Fruit fly (Drosophila melanogaster) whole organism, embryonic: ENCODE data around the gene CG8952.
A peak's percentile ranks its signal among the peaks of the same experiment; 100 is the strongest.

Source experiments
- Bdp1 ChIP-seq: fragments of 200-800 bp; sonication (Bioruptor generic); optimal IDR thresholded peaks from 3 replicates; lab custom pipeline; 2016; ENCODE audit warnings: missing biosample characterization, missing genetic modification characterization
- CG10267 ChIP-seq: fragments of 200-800 bp; sonication (Bioruptor generic); optimal IDR thresholded peaks from 2 replicates; lab custom pipeline; 2018; ENCODE audit warnings: missing biosample characterization, mild to moderate bottlenecking, missing genetic modification characterization, moderate library complexity
- CG10274 ChIP-seq: fragments of 200-800 bp; sonication (Bioruptor generic); optimal IDR thresholded peaks from 3 replicates; lab custom pipeline; 2017; ENCODE audit warnings: missing biosample characterization, mild to moderate bottlenecking, missing genetic modification characterization
- CG12236 ChIP-seq: fragments of 200-800 bp; sonication (Bioruptor generic); optimal IDR thresholded peaks from 2 replicates; lab custom pipeline; 2016; ENCODE audit warnings: missing biosample characterization, missing genetic modification characterization
- CG15269 ChIP-seq: fragments of 200-800 bp; sonication (Bioruptor generic); optimal IDR thresholded peaks from 2 replicates; lab custom pipeline; 2018; ENCODE audit warnings: missing biosample characterization, mild to moderate bottlenecking, missing genetic modification characterization, moderate library complexity
- CG15696 ChIP-seq: fragments of 200-800 bp; sonication (Bioruptor generic); optimal IDR thresholded peaks from 2 replicates; lab custom pipeline; 2019; ENCODE audit warnings: missing biosample characterization, mild to moderate bottlenecking, missing genetic modification characterization, moderate library complexity
- CG1603 ChIP-seq: fragments of 200-800 bp; sonication (Bioruptor generic); optimal IDR thresholded peaks from 2 replicates; lab custom pipeline; 2019; ENCODE audit warnings: missing biosample characterization, mild to moderate bottlenecking, missing genetic modification characterization, moderate library complexity
- CG17186 ChIP-seq: fragments of 200-800 bp; sonication (Bioruptor generic); optimal IDR thresholded peaks from 3 replicates; lab custom pipeline; 2017; ENCODE audit warnings: missing biosample characterization, missing genetic modification reagents, missing genetic modification characterization
- CG17829 ChIP-seq: fragments of 200-800 bp; optimal IDR thresholded peaks from 2 replicates; lab custom pipeline; 2019; ENCODE audit warnings: missing biosample characterization, mild to moderate bottlenecking, missing genetic modification characterization, moderate library complexity
- CG2116 ChIP-seq: fragments of 200-800 bp; sonication (Bioruptor generic); optimal IDR thresholded peaks from 3 replicates; lab custom pipeline; 2018; ENCODE audit warnings: missing biosample characterization, mild to moderate bottlenecking, missing genetic modification characterization
- CG31441 ChIP-seq: fragments of 200-800 bp; sonication (Bioruptor generic); IDR thresholded peaks from 2 replicates; pipeline ENCODE4 v1.3.6; 2022; ENCODE audit warnings: missing biosample characterization, missing genetic modification characterization
- CG33213 ChIP-seq: fragments of 200-800 bp; sonication (Bioruptor generic); optimal IDR thresholded peaks from 3 replicates; lab custom pipeline; 2016; ENCODE audit warnings: missing biosample characterization, missing genetic modification characterization
- CG3995 ChIP-seq: fragments of 200-800 bp; sonication (Bioruptor generic); optimal IDR thresholded peaks from 3 replicates; lab custom pipeline; 2016; ENCODE audit warnings: missing biosample characterization, missing genetic modification characterization
- CG8388 ChIP-seq: fragments of 200-800 bp; sonication (Bioruptor generic); optimal IDR thresholded peaks from 2 replicates; lab custom pipeline; 2019; ENCODE audit warnings: missing biosample characterization, mild to moderate bottlenecking, missing genetic modification characterization, moderate library complexity
- CG9437 ChIP-seq: fragments of 200-800 bp; sonication (Bioruptor generic); optimal IDR thresholded peaks from 2 replicates; lab custom pipeline; 2018; ENCODE audit warnings: missing biosample characterization, mild to moderate bottlenecking, missing genetic modification characterization
- CG9609 ChIP-seq: fragments of 200-800 bp; sonication (Bioruptor generic); optimal IDR thresholded peaks from 3 replicates; lab custom pipeline; 2016; ENCODE audit warnings: missing biosample characterization, missing genetic modification characterization
- CG9817 ChIP-seq: fragments of 200-800 bp; sonication (Bioruptor generic); optimal IDR thresholded peaks from 2 replicates; lab custom pipeline; 2018; ENCODE audit warnings: missing biosample characterization, mild to moderate bottlenecking, missing genetic modification characterization, moderate library complexity
- CG9876 ChIP-seq: fragments of 200-800 bp; sonication (Bioruptor generic); optimal IDR thresholded peaks from 2 replicates; lab custom pipeline; 2016; ENCODE audit warnings: missing biosample characterization, missing genetic modification characterization
- CHES-1-like ChIP-seq: fragments of 200-800 bp; sonication (Bioruptor generic); optimal IDR thresholded peaks from 2 replicates; lab custom pipeline; 2016; ENCODE audit warnings: missing biosample characterization, missing genetic modification characterization
- Doc3 ChIP-seq: fragments of 200-800 bp; sonication (Bioruptor generic); IDR thresholded peaks from 3 replicates; pipeline ENCODE4 v1.3.6; 2022; ENCODE audit warnings: missing biosample characterization, missing genetic modification characterization; ENCODE audit not compliant: partially characterized antibody
- Elba2 ChIP-seq: fragments of 200-800 bp; sonication (Bioruptor generic); optimal IDR thresholded peaks from 3 replicates; lab custom pipeline; 2016; ENCODE audit warnings: missing biosample characterization, missing genetic modification characterization
- Fer2 ChIP-seq: fragments of 200-800 bp; sonication (Bioruptor generic); optimal IDR thresholded peaks from 2 replicates; lab custom pipeline; 2018; ENCODE audit warnings: missing biosample characterization, mild to moderate bottlenecking, missing genetic modification characterization, moderate library complexity
- HLH4C ChIP-seq: fragments of 200-800 bp; sonication (Bioruptor generic); IDR thresholded peaks from 3 replicates; pipeline ENCODE4 v1.3.6; 2022; ENCODE audit warnings: missing biosample characterization, missing genetic modification characterization; ENCODE audit not compliant: partially characterized antibody
- Mad ChIP-seq: fragments of 200-800 bp; sonication (Bioruptor generic); optimal IDR thresholded peaks from 2 replicates; lab custom pipeline; 2016; ENCODE audit warnings: missing biosample characterization, missing genetic modification characterization
- NfI ChIP-seq: fragments of 200-800 bp; sonication (Bioruptor generic); optimal IDR thresholded peaks from 3 replicates; lab custom pipeline; 2018; ENCODE audit warnings: missing biosample characterization, mild to moderate bottlenecking, missing genetic modification characterization, moderate library complexity
- Side ChIP-seq: fragments of 200-800 bp; sonication (Bioruptor generic); optimal IDR thresholded peaks from 2 replicates; lab custom pipeline; 2016; ENCODE audit warnings: missing biosample characterization, missing genetic modification characterization
- YL-1 ChIP-seq: fragments of 200-800 bp; sonication (Bioruptor generic); optimal IDR thresholded peaks from 3 replicates; lab custom pipeline; 2017; ENCODE audit warnings: missing biosample characterization, mild to moderate bottlenecking, missing genetic modification characterization
- ash1 ChIP-seq: fragments of 200-800 bp; sonication (Bioruptor generic); optimal IDR thresholded peaks from 2 replicates; lab custom pipeline; 2018; ENCODE audit warnings: missing biosample characterization, mild to moderate bottlenecking, missing genetic modification characterization
- br ChIP-seq: fragments of >200 bp; optimal IDR thresholded peaks from 2 replicates; lab custom pipeline; 2017
- bsh ChIP-seq, 2 experiments: fragments of 200-800 bp; sonication (Bioruptor generic); optimal IDR thresholded peaks; 2 replicates each; lab custom pipeline; 2017 to 2018; ENCODE audit warnings: mild to moderate bottlenecking in 2 of 2, missing biosample characterization in 2 of 2, missing genetic modification characterization in 2 of 2, moderate library complexity in 1 of 2
- cas ChIP-seq: fragments of 200-800 bp; sonication (Bioruptor generic); IDR thresholded peaks from 2 replicates; pipeline ENCODE4 v1.3.6; 2022; ENCODE audit warnings: missing biosample characterization, missing genetic modification characterization
- chif ChIP-seq, 2 experiments: fragments of 200-800 bp; sonication (Bioruptor generic); optimal IDR thresholded peaks; 3 replicates each; lab custom pipeline; 2016; ENCODE audit warnings: missing biosample characterization in 2 of 2, missing genetic modification characterization in 2 of 2
- crp ChIP-seq, 2 experiments: fragments of 200-800 bp; sonication (Bioruptor generic); optimal IDR thresholded peaks; 2 replicates in 1 of 2; 3 replicates in 1 of 2; lab custom pipeline; 2017; ENCODE audit warnings: missing biosample characterization in 2 of 2, missing genetic modification characterization in 2 of 2, mild to moderate bottlenecking in 1 of 2, moderate library complexity in 1 of 2
- dimm ChIP-seq: fragments of 200-800 bp; sonication (Bioruptor generic); IDR thresholded peaks from 2 replicates; pipeline ENCODE4 v1.3.6; 2022; ENCODE audit warnings: missing biosample characterization, missing genetic modification characterization
- dpn ChIP-seq, 2 experiments: fragments of 200-800 bp; sonication (Bioruptor generic); optimal IDR thresholded peaks; 3 replicates each; lab custom pipeline; 2016; ENCODE audit warnings: missing biosample characterization in 2 of 2, missing genetic modification characterization in 2 of 2
- en ChIP-seq: fragments of 200-800 bp; sonication (Bioruptor generic); optimal IDR thresholded peaks from 2 replicates; lab custom pipeline; 2016; ENCODE audit warnings: missing biosample characterization, missing genetic modification characterization
- fu2 ChIP-seq: fragments of 200-800 bp; sonication (Bioruptor generic); optimal IDR thresholded peaks from 2 replicates; lab custom pipeline; 2016; ENCODE audit warnings: missing biosample characterization, missing genetic modification characterization
- hb ChIP-seq: fragments of 200-800 bp; sonication (Bioruptor generic); IDR thresholded peaks from 3 replicates; pipeline ENCODE4 v1.3.6; 2022; ENCODE audit warnings: missing biosample characterization, missing genetic modification characterization; ENCODE audit not compliant: partially characterized antibody
- hbn ChIP-seq: fragments of 200-800 bp; sonication (Bioruptor generic); IDR thresholded peaks from 2 replicates; pipeline ENCODE4 v1.3.6; 2022; ENCODE audit warnings: missing biosample characterization, missing genetic modification characterization; ENCODE audit not compliant: partially characterized antibody
- jigr1 ChIP-seq: fragments of 200-800 bp; sonication (Bioruptor generic); IDR thresholded peaks from 3 replicates; pipeline ENCODE4 v1.3.6; 2022; ENCODE audit warnings: missing biosample characterization, missing genetic modification characterization
- kah ChIP-seq: fragments of 200-800 bp; sonication (Bioruptor generic); optimal IDR thresholded peaks from 2 replicates; lab custom pipeline; 2018; ENCODE audit warnings: missing biosample characterization, mild to moderate bottlenecking, missing genetic modification characterization
- lmd ChIP-seq: fragments of 200-800 bp; sonication (Bioruptor generic); IDR thresholded peaks from 2 replicates; pipeline ENCODE4 v1.3.6; 2022; ENCODE audit warnings: missing biosample characterization, missing genetic modification characterization
- mam ChIP-seq: fragments of 200-800 bp; sonication (Bioruptor generic); optimal IDR thresholded peaks from 3 replicates; lab custom pipeline; 2016; ENCODE audit warnings: missing biosample characterization, missing genetic modification characterization
- pum ChIP-seq: fragments of 200-800 bp; sonication (Bioruptor generic); optimal IDR thresholded peaks from 2 replicates; lab custom pipeline; 2016; ENCODE audit warnings: missing biosample characterization, missing genetic modification characterization
- sisA ChIP-seq: fragments of 200-800 bp; sonication (Bioruptor generic); IDR thresholded peaks from 2 replicates; pipeline ENCODE4 v1.3.6; 2022; ENCODE audit warnings: missing biosample characterization, missing genetic modification characterization
- slbo ChIP-seq: fragments of 200-800 bp; sonication (Bioruptor generic); IDR thresholded peaks from 2 replicates; pipeline ENCODE4 v1.3.6; 2022; ENCODE audit warnings: missing biosample characterization, missing genetic modification characterization
- toy ChIP-seq: fragments of 200-800 bp; sonication (Bioruptor generic); IDR thresholded peaks from 2 replicates; pipeline ENCODE4 v1.3.6; 2022; ENCODE audit warnings: missing biosample characterization, missing genetic modification characterization
- trem ChIP-seq: fragments of 200-800 bp; optimal IDR thresholded peaks from 3 replicates; lab custom pipeline; 2019; ENCODE audit warnings: missing biosample characterization, mild to moderate bottlenecking, missing genetic modification characterization, moderate library complexity
- vnd ChIP-seq: fragments of 200-800 bp; sonication (Bioruptor generic); IDR thresholded peaks from 3 replicates; pipeline ENCODE4 v1.3.6; 2022; ENCODE audit warnings: missing biosample characterization, missing genetic modification characterization; ENCODE audit not compliant: partially characterized antibody
- vvl ChIP-seq: fragments of 200-800 bp; sonication (Bioruptor generic); IDR thresholded peaks from 2 replicates; pipeline ENCODE4 v1.3.6; 2022; ENCODE audit warnings: missing biosample characterization, missing genetic modification characterization
- wek ChIP-seq: fragments of 200-800 bp; sonication (Bioruptor generic); optimal IDR thresholded peaks from 3 replicates; lab custom pipeline; 2018; ENCODE audit warnings: missing biosample characterization, mild to moderate bottlenecking, missing genetic modification characterization, moderate library complexity

The CG8952 gene

dm6 chrX:15733995-15734394, 32.2 kb downstream of the CG8952 start, which contains the start of the genes CG12379 and MagR (continued):
- TF ChIP-seq bsh (GFP tag; optimal IDR thresholded peaks at IDR 0.05; lab: Kevin White, UChicago) (peak in 1 of 2 experiments; percentile 7), CG33213 (GFP tag; lab: Kevin White, UChicago) (peak; percentile 27), sisA (GFP tag; lab: Robert Waterston, UW) (peak; percentile 58), CG12236 (peak; percentile 2), en (GFP tag; lab: Kevin White, UChicago) (no peak), Doc3 (GFP tag; lab: Robert Waterston, UW) (peak; percentile 78), wek (no peak), cas (GFP tag; lab: Robert Waterston, UW) (no peak), CG8388 (peak; percentile 33), lmd (peak; percentile 62), HLH4C (GFP tag; lab: Robert Waterston, UW) (peak; percentile 79), dpn (GFP tag; optimal IDR thresholded peaks at IDR 0.05; lab: Kevin White, UChicago) (peak; percentile 53 to 71), CG9609 (GFP tag; lab: Kevin White, UChicago) (peak; percentile 31), dimm (GFP tag; lab: Robert Waterston, UW) (no peak), CG3995 (GFP tag; lab: Kevin White, UChicago) (peak; percentile 100), pum (peak; percentile 55), jigr1 (no peak), mam (GFP tag; lab: Kevin White, UChicago) (peak; percentile 72), trem (tag; lab: Kevin White, UChicago) (peak; percentile 54), Bdp1 (peak; percentile 42), br (no peak), Elba2 (GFP tag; lab: Kevin White, UChicago) (peak; percentile 8), CG17829 (peak; percentile 33), CG1603 (tag; lab: Kevin White, UChicago) (peak; percentile 57), hb (GFP tag; lab: Robert Waterston, UW) (peak; percentile 70; the same call in 1 of the 3 replicates), NfI (GFP tag; lab: Kevin White, UChicago) (peak; percentile 56), Fer2 (peak; percentile 57), CG15696 (tag; lab: Kevin White, UChicago) (peak; percentile 59), CG2116 (GFP tag; lab: Kevin White, UChicago) (peak; percentile 79), CG15269 (tag; lab: Kevin White, UChicago) (no peak), CG31441 (GFP tag; lab: Robert Waterston, UW) (peak; percentile 96), fu2 (GFP tag; lab: Kevin White, UChicago) (peak; percentile 27), CG17186 (peak; percentile 7), slbo (GFP tag; lab: Robert Waterston, UW) (peak; percentile 62), toy (no peak), CG9817 (tag; lab: Kevin White, UChicago) (peak; percentile 73), kah (GFP tag; lab: Kevin White, UChicago) (peak; percentile 6), hbn (peak; percentile 66), Side (GFP tag; lab: Kevin White, UChicago) (peak; percentile 62), YL-1 (GFP tag; lab: Kevin White, UChicago) (peak; percentile 20), vvl (GFP tag; lab: Robert Waterston, UW) (no peak; the same call in 1 of the 2 replicates), crp (GFP tag; optimal IDR thresholded peaks at IDR 0.05; lab: Kevin White, UChicago) (peak; percentile 25 to 82), vnd (GFP tag; lab: Robert Waterston, UW) (peak; percentile 75), CHES-1-like (GFP tag; lab: Kevin White, UChicago) (peak; percentile 48), CG10267 (tag; lab: Kevin White, UChicago) (peak; percentile 52), CG9876 (GFP tag; lab: Kevin White, UChicago) (peak; percentile 47), CG10274 (GFP tag; lab: Kevin White, UChicago) (peak; percentile 4), Mad (GFP tag; lab: Kevin White, UChicago) (peak; percentile 30), ash1 (GFP tag; lab: Kevin White, UChicago) (no peak), CG9437 (GFP tag; lab: Kevin White, UChicago) (peak; percentile 16), chif (GFP tag; optimal IDR thresholded peaks at IDR 0.05; lab: Kevin White, UChicago) (peak; percentile 8 to 29)
